Fruit fly (Drosophila melanogaster): ENCODE measurements around the gene Shab.

Shab gene

DNA sequence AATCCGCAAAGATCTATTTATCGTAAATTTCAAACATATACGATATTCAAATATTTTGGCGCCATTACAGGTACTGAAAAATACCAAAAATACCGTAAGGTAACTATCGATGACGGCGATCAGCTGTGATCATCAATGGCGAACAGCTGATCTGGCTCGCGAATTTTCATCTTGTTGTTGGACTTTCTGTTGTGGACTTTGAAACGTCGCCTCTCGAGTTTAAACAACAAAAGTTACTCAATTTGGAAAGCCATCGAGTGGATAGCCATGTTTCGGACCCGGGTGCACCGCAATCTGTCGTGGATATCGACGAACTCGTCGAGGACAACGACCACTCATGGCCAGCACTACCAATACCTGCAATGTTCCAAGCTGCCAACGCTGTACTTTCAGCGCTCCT, 86.0 kb downstream of the Shab start, which contains the start of gene CPT2 (continued):
- TF ChIP-seq D19B (GFP tag; optimal IDR thresholded peaks at IDR 0.05) (no peak), CG4360 (GFP tag; IDR thresholded peaks at IDR 0.05) (peak; percentile 66; the same call in 1 of the 2 replicates), CG4730 (GFP tag; IDR thresholded peaks at IDR 0.05) (no peak), chinmo (GFP tag; IDR thresholded peaks at IDR 0.05; ENCODE audit: partially characterized antibody) (0 out of 4 replicates have a peak, but pooled peaks have one; percentile 33), Myb (GFP tag; optimal IDR thresholded peaks at IDR 0.05) (no peak), ERR (GFP tag; optimal IDR thresholded peaks at IDR 0.05) (no peak), CG1832 (GFP tag; optimal IDR thresholded peaks at IDR 0.05) (no peak), Dp (GFP tag; optimal IDR thresholded peaks at IDR 0.05) (peak; percentile 71), sd (tag; optimal IDR thresholded peaks at IDR 0.05) (no peak), sqz (GFP tag; optimal IDR thresholded peaks at IDR 0.05) (no peak), CG11456 (GFP tag; IDR thresholded peaks at IDR 0.05) (no peak), ranshi (GFP tag; IDR thresholded peaks at IDR 0.05) (no peak), CG14860 (GFP tag; IDR thresholded peaks at IDR 0.05; ENCODE audit: partially characterized antibody) (no peak), schlank (tag; optimal IDR thresholded peaks at IDR 0.05) (no peak), CG31388 (GFP tag; optimal IDR thresholded peaks at IDR 0.05) (no peak), CG18011 (GFP tag; optimal IDR thresholded peaks at IDR 0.05) (no peak), CG7556 (GFP tag; optimal IDR thresholded peaks at IDR 0.05) (no peak), CG4404 (GFP tag; IDR thresholded peaks at IDR 0.05) (no peak), Gsc (GFP tag; IDR thresholded peaks at IDR 0.05) (no peak), lilli (GFP tag; optimal IDR thresholded peaks at IDR 0.05) (no peak), CG13287 (GFP tag; IDR thresholded peaks at IDR 0.05; ENCODE audit: partially characterized antibody) (peak; percentile 74), ind (GFP tag; optimal IDR thresholded peaks at IDR 0.05) (no peak), amos (GFP tag; IDR thresholded peaks at IDR 0.05; ENCODE audit: partially characterized antibody) (peak; percentile 59), unpg (GFP tag; optimal IDR thresholded peaks at IDR 0.05) (no peak), CG34224 (GFP tag; IDR thresholded peaks at IDR 0.05; ENCODE audit: partially characterized antibody) (peak; percentile 87), bbx (GFP tag; IDR thresholded peaks at IDR 0.05; ENCODE audit: partially characterized antibody) (peak; percentile 82), CG7928 (GFP tag; optimal IDR thresholded peaks at IDR 0.05) (no peak), CG12744 (GFP tag; optimal IDR thresholded peaks at IDR 0.05) (no peak), Opbp (GFP tag; IDR thresholded peaks at IDR 0.05; ENCODE audit: partially characterized antibody) (peak; percentile 45; the same call in 2 of the 3 replicates), HLH54F (GFP tag; optimal IDR thresholded peaks at IDR 0.05) (no peak), Scr (GFP tag; IDR thresholded peaks at IDR 0.05; ENCODE audit: partially characterized antibody) (peak; percentile 68), Nf-YB (GFP tag; optimal IDR thresholded peaks at IDR 0.05) (no peak), Usf (GFP tag; optimal IDR thresholded peaks at IDR 0.05) (no peak), ATbp (GFP tag; optimal IDR thresholded peaks at IDR 0.05) (no peak), sens-2 (GFP tag; IDR thresholded peaks at IDR 0.05) (no peak), CG8290 (GFP tag; optimal IDR thresholded peaks at IDR 0.05) (no peak), CG8290 (tag; optimal IDR thresholded peaks at IDR 0.05) (no peak), CG30431 (GFP tag; optimal IDR thresholded peaks at IDR 0.05) (no peak), dm (GFP tag; optimal IDR thresholded peaks at IDR 0.05) (no peak), Mrtf (GFP tag; IDR thresholded peaks at IDR 0.05) (no peak), fu2 (GFP tag; optimal IDR thresholded peaks at IDR 0.05) (no peak), CG6791 (GFP tag; IDR thresholded peaks at IDR 0.05; ENCODE audit: partially characterized antibody) (peak; percentile 74), Dek (tag; optimal IDR thresholded peaks at IDR 0.05) (no peak), MBD-R2 (GFP tag; IDR thresholded peaks at IDR 0.05) (peak; percentile 95), slbo (GFP tag; IDR thresholded peaks at IDR 0.05) (no peak), az2 (GFP tag; optimal IDR thresholded peaks at IDR 0.05) (no peak), her (GFP tag; optimal IDR thresholded peaks at IDR 0.05) (no peak), CG30403 (GFP tag; optimal IDR thresholded peaks at IDR 0.05) (no peak), CG7271 (tag; optimal IDR thresholded peaks at IDR 0.05) (no peak), CG12155 (GFP tag; optimal IDR thresholded peaks at IDR 0.05) (no peak), Tbp (GFP tag; optimal IDR thresholded peaks at IDR 0.05) (no peak)

Data from whole organism, embryonic.